Worm (Caenorhabditis elegans) whole organism, dauer: Measurements from ENCODE around the gene srh-55.
"Not testable (repeated sequence)": the region's sequence is repeated elsewhere in the genome, so short reads cannot be mapped to it uniquely, and the experiment has no call there.

Source experiments
- unc-62 ChIP-seq: sonication (generic microtip); optimal IDR thresholded peaks from 2 replicates; lab custom pipeline; 2017; ENCODE audit warnings: missing biosample characterization, missing genetic modification reagents, missing genetic modification characterization

Gene srh-55

ce11 chrV:15153277-15153676 is at the start of gene srh-55:
Gene srh-55 (plus strand): TSS chrV:15153577.
- TF ChIP-seq unc-62: no peak

ce11 chrV:15105893-15106598 is 47.3 kb upstream of the srh-55 start, which contains the start of gene C01G10.14:
Gene C01G10.14 (minus strand): TSS chrV:15105943.
- TF ChIP-seq unc-62: not testable (repeated sequence)

ce11 chrV:15109260-15109659 is 44.1 kb upstream of the srh-55 start, which contains the start of gene Y75B12A.2:
Gene Y75B12A.2 (plus strand): TSS chrV:15109560.
- TF ChIP-seq unc-62: no peak

- no peak for TF ChIP-seq unc-62
Measured at ce11 chrV:15111660-15112059, 41.7 kb upstream of the srh-55 start, which contains the start of gene T01G5.7. Gene T01G5.7 (plus strand): TSS chrV:15111960.

- no peak for TF ChIP-seq unc-62
Measured at ce11 chrV:15113992-15114391, 39.4 kb upstream of the srh-55 start, which contains the start of gene T01G5.6. Gene T01G5.6 (minus strand): TSS chrV:15114092.

- TF ChIP-seq unc-62: not testable (repeated sequence)
Measured at ce11 chrV:15115968-15116367, 37.4 kb upstream of the srh-55 start, which contains the start of gene T01G5.8. Gene T01G5.8 (plus strand): TSS chrV:15116268.

ce11 chrV:15119517-15119916 is 33.9 kb upstream of the srh-55 start, which contains the start of gene flor-1:
Gene flor-1 (minus strand): TSS chrV:15119617.
- no peak for TF ChIP-seq unc-62

ce11 chrV:15125162-15125561 is 28.2 kb upstream of the srh-55 start, which contains the start of gene ugt-30:
Gene ugt-30 (minus strand): TSS chrV:15125262.
- not testable (repeated sequence) for TF ChIP-seq unc-62

ce11 chrV:15127413-15127812 is 26.0 kb upstream of the srh-55 start, which contains the start of gene srj-27:
Gene srj-27 (minus strand): TSS chrV:15127513.
- TF ChIP-seq unc-62: no peak

ce11 chrV:15127955-15128354 is 25.4 kb upstream of the srh-55 start, which contains the start of gene srr-7:
Gene srr-7 (plus strand): TSS chrV:15128255.
- TF ChIP-seq unc-62: no peak

ce11 chrV:15132423-15132822 is 21.0 kb upstream of the srh-55 start, which contains the start of gene str-171:
Gene str-171 (minus strand): TSS chrV:15132523.
- TF ChIP-seq unc-62: no peak

ce11 chrV:15133812-15134211 is 19.6 kb upstream of the srh-55 start:
- no peak for TF ChIP-seq unc-62

ce11 chrV:15136772-15137171 is 16.6 kb upstream of the srh-55 start, which contains the start of gene aipl-1:
Gene aipl-1 (minus strand): TSS chrV:15136801.
- no peak for TF ChIP-seq unc-62

- no peak for TF ChIP-seq unc-62
Measured at ce11 chrV:15139811-15140210, 13.6 kb upstream of the srh-55 start.

- TF ChIP-seq unc-62: no peak
Measured at ce11 chrV:15140247-15140646, 13.1 kb upstream of the srh-55 start, which contains the start of gene K08F9.3. Gene K08F9.3 (plus strand): TSS chrV:15140547.

- no peak for TF ChIP-seq unc-62
Measured at ce11 chrV:15143285-15143684, 10.1 kb upstream of the srh-55 start, which contains the start of gene K08F9.1. Gene K08F9.1 (minus strand): TSS chrV:15143385.

- TF ChIP-seq unc-62: no peak
Measured at ce11 chrV:15143798-15144197, 9.6 kb upstream of the srh-55 start, which contains the start of gene K08F9.4. Gene K08F9.4 (plus strand): TSS chrV:15144019.

- TF ChIP-seq unc-62: no peak
Measured at ce11 chrV:15147776-15148175, 5.6 kb upstream of the srh-55 start, which contains the start of gene T09F5.20. Gene T09F5.20 (minus strand): TSS chrV:15147876.
